Fruit fly (Drosophila melanogaster): ENCODE measurements around the gene osi.

The osi gene

DNA sequence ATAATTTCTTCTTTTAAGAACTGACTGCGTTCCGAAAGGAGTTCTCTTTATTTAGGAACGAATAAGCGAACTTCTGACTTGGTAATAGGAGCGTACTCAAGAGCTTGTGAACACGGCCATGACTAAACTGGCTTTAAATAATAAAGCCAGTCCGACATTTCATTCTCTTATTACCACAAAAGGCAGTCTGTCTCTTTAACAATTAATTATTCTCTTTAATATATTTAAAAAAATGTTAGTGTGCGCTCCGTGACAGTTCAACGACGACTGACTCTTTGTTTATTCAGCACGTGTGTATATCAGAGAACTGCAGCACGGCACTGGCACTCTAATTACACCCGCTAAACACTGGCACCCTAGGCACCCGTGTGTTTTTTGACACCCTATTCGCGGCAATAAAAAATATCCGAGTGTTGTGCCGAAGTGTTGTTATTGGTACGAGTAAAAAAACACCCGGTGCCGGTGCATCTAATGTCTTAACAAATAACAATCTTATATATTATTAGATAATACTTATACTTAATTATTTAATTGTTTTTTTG lies 29.2 kb downstream of the osi start, which contains the start of gene CG31809:
TSS of gene CG31809 (minus strand) at position 249 of the 542 bp plus-strand sequence.
- no peak for TF ChIP-seq Abd-B (GFP tag; optimal IDR thresholded peaks at IDR 0.05)
- peak; percentile 14 for TF ChIP-seq CrebA (GFP tag; optimal IDR thresholded peaks at IDR 0.05; ENCODE audit: borderline replicate concordance)

DNA sequence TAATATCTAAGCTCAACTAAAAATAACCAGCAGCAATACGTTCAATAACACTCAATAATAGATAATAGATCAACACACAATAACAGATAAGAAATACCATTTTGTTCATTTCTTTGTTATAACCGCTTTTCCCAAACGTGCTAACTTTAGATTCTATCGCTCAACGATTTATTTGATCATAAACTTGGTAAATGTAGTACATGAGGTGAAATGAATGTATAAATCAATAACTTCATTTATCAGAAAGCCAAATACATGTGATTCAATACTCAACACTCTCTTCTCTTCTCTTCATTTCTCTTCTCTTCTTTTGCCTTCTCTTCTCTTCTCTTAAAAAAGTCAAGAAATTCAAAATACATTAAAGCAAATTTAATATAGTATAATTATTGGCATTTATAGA lies 30.1 kb downstream of the osi start:
- TF ChIP-seq Dif (GFP tag; optimal IDR thresholded peaks at IDR 0.05; ENCODE audit: partially characterized antibody): peak; percentile 24
- no peak for TF ChIP-seq Jra (GFP tag; optimal IDR thresholded peaks at IDR 0.05)
- peak in 1 of 2 experiments; percentile 1 for TF ChIP-seq dl (GFP tag; optimal IDR thresholded peaks at IDR 0.05; ENCODE audit: insufficient read depth in 1 of 2, partially characterized antibody in 2 of 2)

DNA sequence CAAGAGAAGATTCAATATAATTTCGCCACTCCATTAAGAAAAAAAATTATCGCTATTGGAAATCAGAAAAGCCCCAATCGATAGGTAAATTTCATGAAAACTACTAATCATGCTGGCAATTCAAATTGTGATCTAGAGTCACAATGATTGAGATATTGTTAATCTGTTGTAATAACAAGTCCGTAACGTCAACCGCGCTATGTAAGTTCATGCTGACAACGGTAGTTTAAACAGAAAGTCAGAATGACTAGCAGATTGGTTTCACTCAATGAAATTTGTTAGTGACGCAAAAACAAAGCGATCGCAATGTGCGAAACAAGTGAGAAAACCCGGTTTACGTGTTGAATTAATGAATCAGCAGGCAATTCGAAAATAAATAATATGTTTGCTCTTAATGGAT lies 30.6 kb downstream of the osi start:
- TF ChIP-seq Dfd (GFP tag; optimal IDR thresholded peaks at IDR 0.05) (no peak), psq (GFP tag; optimal IDR thresholded peaks at IDR 0.05) (no peak), woc (GFP tag; optimal IDR thresholded peaks at IDR 0.05) (no peak), sv (GFP tag; optimal IDR thresholded peaks at IDR 0.05) (no peak), GATAd (GFP tag; optimal IDR thresholded peaks at IDR 0.05) (no peak), sage (GFP tag; optimal IDR thresholded peaks at IDR 0.05) (no peak), fru (GFP tag; optimal IDR thresholded peaks at IDR 0.05) (no peak), HLH106 (tag; optimal IDR thresholded peaks at IDR 0.05) (no peak), CG9705 (GFP tag; optimal IDR thresholded peaks at IDR 0.05) (no peak), Mio (GFP tag; optimal IDR thresholded peaks at IDR 0.05) (no peak), jim (GFP tag; optimal IDR thresholded peaks at IDR 0.05) (no peak), Jra (GFP tag; optimal IDR thresholded peaks at IDR 0.05) (no peak), dl (GFP tag; optimal IDR thresholded peaks at IDR 0.05; ENCODE audit: insufficient read depth in 1 of 2, partially characterized antibody in 2 of 2) (no peak), h (GFP tag; optimal IDR thresholded peaks at IDR 0.05) (no peak), Dif (GFP tag; optimal IDR thresholded peaks at IDR 0.05; ENCODE audit: partially characterized antibody) (no peak), Vsx2 (GFP tag; optimal IDR thresholded peaks at IDR 0.05; ENCODE audit: partially characterized antibody) (no peak), Rel (GFP tag; optimal IDR thresholded peaks at IDR 0.05) (no peak), Rel (tag; optimal IDR thresholded peaks at IDR 0.05) (no peak), dsf (GFP tag; optimal IDR thresholded peaks at IDR 0.05; ENCODE audit: borderline replicate concordance) (no peak), Hr83 (GFP tag; optimal IDR thresholded peaks at IDR 0.05; ENCODE audit: poor library complexity, severe bottlenecking) (no peak)

DNA sequence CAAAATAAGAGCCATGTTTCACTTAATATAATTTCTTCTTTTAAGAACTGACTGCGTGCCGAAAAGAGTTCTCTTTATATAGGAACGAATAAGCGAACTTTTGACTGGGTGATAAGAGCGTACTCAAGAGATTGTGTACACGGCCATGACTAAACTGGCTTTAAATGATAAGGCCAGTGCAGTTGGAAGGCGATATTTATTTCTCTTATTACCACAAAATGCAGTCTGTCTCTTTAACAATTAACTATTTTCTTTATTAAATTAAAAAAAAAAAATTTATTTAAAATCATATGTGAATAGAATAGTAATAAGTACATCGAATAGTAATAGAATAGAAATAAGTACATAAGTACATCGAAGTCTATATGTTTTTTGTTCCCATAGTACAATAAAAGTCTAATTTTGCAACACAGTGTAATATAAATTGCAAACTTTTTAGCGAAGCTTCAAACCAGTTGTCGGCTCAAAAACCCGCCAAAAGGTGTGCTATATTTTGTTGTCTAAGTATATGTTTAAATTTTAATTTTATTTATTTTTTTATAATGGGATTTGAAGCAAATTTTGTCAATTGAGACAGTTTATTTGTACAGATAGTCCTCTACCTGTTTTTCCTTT lies 35.3 kb downstream of the osi start, which contains the start of gene CG31810:
TSS of gene CG31810 (minus strand) at position 51 of the 615 bp plus-strand sequence.
- TF ChIP-seq HLH106 (tag; optimal IDR thresholded peaks at IDR 0.05) (peak; percentile 1), dl (GFP tag; optimal IDR thresholded peaks at IDR 0.05; ENCODE audit: insufficient read depth in 1 of 2, partially characterized antibody in 2 of 2) (peak in 1 of 2 experiments; percentile 31), Mio (GFP tag; optimal IDR thresholded peaks at IDR 0.05) (no peak), Abd-B (GFP tag; optimal IDR thresholded peaks at IDR 0.05) (no peak), Dif (GFP tag; optimal IDR thresholded peaks at IDR 0.05; ENCODE audit: partially characterized antibody) (peak; percentile 28), h (GFP tag; optimal IDR thresholded peaks at IDR 0.05) (no peak), Hr83 (GFP tag; optimal IDR thresholded peaks at IDR 0.05; ENCODE audit: poor library complexity, severe bottlenecking) (no peak), lola (GFP tag; optimal IDR thresholded peaks at IDR 0.05) (no peak), brk (GFP tag; optimal IDR thresholded peaks at IDR 0.05) (no peak), Myc (optimal IDR thresholded peaks at IDR 0.05) (peak; percentile 36), CG32264 (GFP tag; optimal IDR thresholded peaks at IDR 0.05) (no peak), Sp1 (GFP tag; optimal IDR thresholded peaks at IDR 0.05) (no peak), OdsH (GFP tag; optimal IDR thresholded peaks at IDR 0.05) (no peak), dmrt93B (GFP tag; optimal IDR thresholded peaks at IDR 0.05) (no peak), sage (GFP tag; optimal IDR thresholded peaks at IDR 0.05) (no peak), ey (GFP tag; optimal IDR thresholded peaks at IDR 0.05) (no peak)

DNA sequence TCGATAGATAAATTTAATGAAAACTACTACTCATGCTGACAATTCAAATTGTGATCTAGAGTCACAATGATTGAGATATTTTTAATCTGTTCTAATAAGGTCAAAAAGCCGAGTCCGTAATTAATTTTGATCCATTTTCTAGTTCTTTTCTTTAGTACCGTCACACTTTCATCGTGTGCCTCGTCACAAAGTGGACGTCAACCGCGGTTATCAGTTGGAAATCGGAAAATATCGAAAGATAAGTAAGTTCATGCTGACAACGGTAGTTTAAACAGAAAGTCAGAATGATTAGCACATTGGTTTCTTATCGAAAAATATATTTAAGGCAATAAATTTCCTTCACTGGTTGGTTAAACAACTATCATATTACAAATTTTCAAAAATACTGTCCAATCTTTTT lies 37.3 kb downstream of the osi start:
- TF ChIP-seq Vsx2 (GFP tag; optimal IDR thresholded peaks at IDR 0.05; ENCODE audit: partially characterized antibody): no peak
- TF ChIP-seq rgr (GFP tag; optimal IDR thresholded peaks at IDR 0.05): no peak
- no peak for TF ChIP-seq GATAd (GFP tag; optimal IDR thresholded peaks at IDR 0.05)
- no peak for TF ChIP-seq Jra (GFP tag; optimal IDR thresholded peaks at IDR 0.05)
- TF ChIP-seq Dif (GFP tag; optimal IDR thresholded peaks at IDR 0.05; ENCODE audit: partially characterized antibody): no peak
- no peak for TF ChIP-seq dmrt93B (GFP tag; optimal IDR thresholded peaks at IDR 0.05)
- no peak for TF ChIP-seq Rel (GFP tag; optimal IDR thresholded peaks at IDR 0.05)
- TF ChIP-seq Rel (tag; optimal IDR thresholded peaks at IDR 0.05): no peak
- TF ChIP-seq Hnf4 (GFP tag; optimal IDR thresholded peaks at IDR 0.05): no peak
- TF ChIP-seq h (GFP tag; optimal IDR thresholded peaks at IDR 0.05): no peak
